Worm (Caenorhabditis elegans): Measurements from ENCODE around the gene C53D6.10.

DNA sequence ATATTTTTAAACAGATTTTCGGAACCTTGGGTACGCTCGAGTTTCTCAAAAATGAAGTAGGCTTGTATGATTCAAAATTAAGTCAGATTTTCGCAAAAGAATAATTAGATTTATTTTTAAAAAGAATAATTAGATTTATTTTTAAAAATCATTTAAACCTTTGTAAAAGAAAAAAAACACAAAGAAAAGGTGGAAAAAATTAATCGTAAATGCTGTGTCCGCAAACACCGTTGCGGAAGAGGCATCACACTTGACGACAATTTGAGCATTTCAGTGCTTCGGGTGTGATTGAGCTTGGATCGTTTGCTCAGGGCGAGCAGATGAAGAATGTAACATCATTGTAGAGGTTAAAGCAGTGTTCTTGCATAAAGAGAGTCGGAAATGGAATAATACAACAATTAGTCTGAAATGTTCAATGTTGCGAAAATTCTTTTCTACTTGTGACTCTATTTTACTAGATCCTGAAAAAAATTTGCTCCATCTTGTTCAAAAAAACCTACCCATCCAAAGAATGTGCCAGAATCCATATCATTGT is 12.9 kb downstream of the C53D6.10 start:
- TF ChIP-seq fkh-10 (GFP tag; optimal IDR thresholded peaks at IDR 0.05) = no peak
- TF ChIP-seq snpc-4 (tag; optimal IDR thresholded peaks at IDR 0.05) = no peak
- no peak for TF ChIP-seq mxl-2 (GFP tag; conservative IDR thresholded peaks at IDR 0.05)
- TF ChIP-seq ztf-11 (tag; optimal IDR thresholded peaks at IDR 0.05) = no peak
- TF ChIP-seq nhr-77 (tag; optimal IDR thresholded peaks at IDR 0.05) = no peak
- no peak for TF ChIP-seq hmg-1.1 (GFP tag; IDR thresholded peaks at IDR 0.05)
- TF ChIP-seq dve-1 (tag; optimal IDR thresholded peaks at IDR 0.05; ENCODE audit: insufficient read depth) = no peak
- no peak for TF ChIP-seq fos-1 (tag; optimal IDR thresholded peaks at IDR 0.05)
- no peak for TF ChIP-seq lin-1 (GFP tag; IDR thresholded peaks at IDR 0.05)
- no peak for TF ChIP-seq lin-39 (tag; optimal IDR thresholded peaks at IDR 0.05)
- TF ChIP-seq rbr-2 (tag; optimal IDR thresholded peaks at IDR 0.05) = no peak
- no peak for TF ChIP-seq ama-1 (optimal IDR thresholded peaks at IDR 0.05)
- TF ChIP-seq ctbp-1 (GFP tag; IDR thresholded peaks at IDR 0.05) = no peak
